Worm (Caenorhabditis elegans) whole organism, young adult: ENCODE measurements around the gene F15B9.6.

Source experiments
- C06A6.2 ChIP-seq: fragments of 200-800 bp; sonication (Bioruptor generic); conservative IDR thresholded peaks from 2 replicates; pipeline ENCODE4 v1.3.6; 2022; ENCODE audit warnings: missing genetic modification characterization, missing compliant biosample characterization
- F10E7.11 ChIP-seq: sonication (generic microtip); optimal IDR thresholded peaks from 2 replicates; lab custom pipeline; 2017; ENCODE audit warnings: mild to moderate bottlenecking, missing genetic modification characterization, moderate library complexity, missing compliant biosample characterization
- F22D6.2 ChIP-seq: sonication (generic microtip); optimal IDR thresholded peaks from 2 replicates; lab custom pipeline; 2016; ENCODE audit warnings: mild to moderate bottlenecking, missing genetic modification characterization, missing compliant biosample characterization
- F33H1.4 ChIP-seq: fragments of 200-800 bp; sonication (Bioruptor generic); IDR thresholded peaks from 2 replicates; pipeline ENCODE4 v1.3.6; 2022; ENCODE audit warnings: missing genetic modification reagents, missing genetic modification characterization, missing compliant biosample characterization
- F49E8.2 ChIP-seq: sonication (generic microtip); optimal IDR thresholded peaks from 3 replicates; lab custom pipeline; 2017; ENCODE audit warnings: missing genetic modification characterization, mild to moderate bottlenecking, missing compliant biosample characterization, antibody characterized with exemption, moderate library complexity; ENCODE audit not compliant: insufficient read depth
- F52B5.7 ChIP-seq: sonication (generic microtip); optimal IDR thresholded peaks from 2 replicates; lab custom pipeline; 2016; ENCODE audit warnings: mild to moderate bottlenecking, missing genetic modification characterization, missing compliant biosample characterization
- F55B11.4 ChIP-seq: sonication (generic microtip); optimal IDR thresholded peaks from 2 replicates; lab custom pipeline; 2016; ENCODE audit warnings: missing compliant biosample characterization, missing genetic modification characterization, borderline replicate concordance; ENCODE audit not compliant: insufficient read depth
- F57A8.1 ChIP-seq: fragments of 200-800 bp; sonication (Bioruptor generic); optimal IDR thresholded peaks from 2 replicates; lab custom pipeline; 2018; ENCODE audit warnings: mild to moderate bottlenecking, missing genetic modification characterization, moderate library complexity, missing compliant biosample characterization
- K11D2.4 ChIP-seq: fragments of 200-800 bp; sonication (Bioruptor generic); IDR thresholded peaks from 2 replicates; pipeline ENCODE4 v1.3.6; 2022; ENCODE audit warnings: missing genetic modification reagents, missing genetic modification characterization, missing compliant biosample characterization
- K12H6.12 ChIP-seq: fragments of 200-800 bp; sonication (Bioruptor generic); optimal IDR thresholded peaks from 2 replicates; lab custom pipeline; 2018; ENCODE audit warnings: mild to moderate bottlenecking, missing genetic modification characterization, missing compliant biosample characterization
- Y56A3A.18 ChIP-seq: fragments of 200-800 bp; sonication (Bioruptor generic); IDR thresholded peaks from 2 replicates; pipeline ENCODE4 v1.3.6; 2022; ENCODE audit warnings: missing genetic modification reagents, missing genetic modification characterization, missing compliant biosample characterization
- Y79H2A.3 ChIP-seq: fragments of 200-800 bp; sonication (Bioruptor generic); conservative IDR thresholded peaks from 2 replicates; pipeline ENCODE4 v1.3.6; 2022; ENCODE audit warnings: missing genetic modification reagents, missing genetic modification characterization, missing compliant biosample characterization
- Y95B8A.8 ChIP-seq: fragments of 200-800 bp; sonication (Bioruptor generic); IDR thresholded peaks from 2 replicates; pipeline ENCODE4 v1.3.6; 2022; ENCODE audit warnings: missing genetic modification reagents, missing genetic modification characterization, missing compliant biosample characterization
- ama-1 ChIP-seq, 3 experiments: fragments of 150-350 bp in 1 of 3; sonication (generic microtip) in 2 of 3; optimal IDR thresholded peaks; 2 replicates each; lab custom pipeline; 2014 to 2018; ENCODE audit warnings: missing biosample characterization in 2 of 3, missing genetic modification characterization in 2 of 3, missing genetic modification reagents in 2 of 3
- aptf-3 ChIP-seq: fragments of 200-800 bp; sonication (Bioruptor generic); IDR thresholded peaks from 2 replicates; pipeline ENCODE4 v1.3.6; 2022; ENCODE audit warnings: missing genetic modification characterization, missing compliant biosample characterization
- athp-1 ChIP-seq: sonication (generic microtip); optimal IDR thresholded peaks from 2 replicates; lab custom pipeline; 2017; ENCODE audit warnings: mild to moderate bottlenecking, missing genetic modification characterization, missing compliant biosample characterization
- attf-5 ChIP-seq: fragments of 200-800 bp; sonication (Bioruptor generic); optimal IDR thresholded peaks from 2 replicates; lab custom pipeline; 2018; ENCODE audit warnings: mild to moderate bottlenecking, missing genetic modification characterization, missing compliant biosample characterization
- ceh-27 ChIP-seq: fragments of 200-800 bp; sonication (Bioruptor generic); optimal IDR thresholded peaks from 2 replicates; lab custom pipeline; 2018; ENCODE audit warnings: mild to moderate bottlenecking, missing genetic modification characterization, moderate library complexity, missing compliant biosample characterization
- ceh-58 ChIP-seq: fragments of 200-800 bp; sonication (Bioruptor generic); IDR thresholded peaks from 2 replicates; pipeline ENCODE4 v1.3.6; 2022; ENCODE audit warnings: missing genetic modification characterization, missing compliant biosample characterization
- ceh-79 ChIP-seq: sonication (generic microtip); optimal IDR thresholded peaks from 2 replicates; lab custom pipeline; 2017; ENCODE audit warnings: mild to moderate bottlenecking, missing genetic modification characterization, missing compliant biosample characterization
- chd-7 ChIP-seq: sonication (generic microtip); optimal IDR thresholded peaks from 2 replicates; lab custom pipeline; 2016; ENCODE audit warnings: mild to moderate bottlenecking, missing genetic modification characterization, moderate library complexity, missing compliant biosample characterization
- dox-1 ChIP-seq: fragments of 200-800 bp; sonication (Bioruptor generic); IDR thresholded peaks from 2 replicates; pipeline ENCODE4 v1.3.6; 2022; ENCODE audit warnings: missing genetic modification reagents, missing genetic modification characterization, missing compliant biosample characterization
- dpff-1 ChIP-seq: sonication (generic microtip); optimal IDR thresholded peaks from 2 replicates; lab custom pipeline; 2017; ENCODE audit warnings: mild to moderate bottlenecking, missing genetic modification characterization, missing compliant biosample characterization
- egrh-3 ChIP-seq: fragments of 200-800 bp; sonication (Bioruptor generic); IDR thresholded peaks from 2 replicates; pipeline ENCODE4 v1.3.6; 2022; ENCODE audit warnings: missing genetic modification reagents, missing genetic modification characterization, missing compliant biosample characterization
- ekl-4 ChIP-seq: fragments of 200-800 bp; sonication (Bioruptor generic); IDR thresholded peaks from 2 replicates; pipeline ENCODE4 v1.3.6; 2022; ENCODE audit warnings: missing genetic modification reagents, missing genetic modification characterization, missing compliant biosample characterization
- hsf-1 ChIP-seq: fragments of 200-800 bp; sonication (Bioruptor generic); IDR thresholded peaks from 2 replicates; pipeline ENCODE4 v1.3.6; 2022; ENCODE audit warnings: missing genetic modification reagents, missing genetic modification characterization, missing compliant biosample characterization
- lin-26 ChIP-seq: fragments of 200-800 bp; sonication (Bioruptor generic); IDR thresholded peaks from 2 replicates; pipeline ENCODE4 v1.3.6; 2022; ENCODE audit warnings: missing genetic modification reagents, missing genetic modification characterization, missing compliant biosample characterization
- lir-1 ChIP-seq: fragments of 200-800 bp; sonication (Bioruptor generic); conservative IDR thresholded peaks from 2 replicates; pipeline ENCODE4 v1.3.6; 2022; ENCODE audit warnings: missing genetic modification reagents, missing genetic modification characterization, missing compliant biosample characterization
- madf-3 ChIP-seq: fragments of 200-800 bp; sonication (Bioruptor generic); IDR thresholded peaks from 2 replicates; pipeline ENCODE4 v1.3.6; 2022; ENCODE audit warnings: missing genetic modification reagents, missing genetic modification characterization, missing compliant biosample characterization
- mcd-1 ChIP-seq: fragments of 200-800 bp; sonication (Bioruptor generic); IDR thresholded peaks from 2 replicates; pipeline ENCODE4 v1.3.6; 2022; ENCODE audit warnings: missing genetic modification reagents, missing genetic modification characterization, missing compliant biosample characterization
- mel-28 ChIP-seq: sonication (generic microtip); optimal IDR thresholded peaks from 2 replicates; lab custom pipeline; 2016; ENCODE audit warnings: borderline replicate concordance, mild to moderate bottlenecking, missing genetic modification characterization, missing compliant biosample characterization
- mxl-1 ChIP-seq: sonication (generic microtip); optimal IDR thresholded peaks from 2 replicates; lab custom pipeline; 2016; ENCODE audit warnings: missing genetic modification characterization, missing compliant biosample characterization
- nfyb-1 ChIP-seq: fragments of 200-800 bp; sonication (Bioruptor generic); IDR thresholded peaks from 2 replicates; pipeline ENCODE4 v1.3.6; 2022; ENCODE audit warnings: missing genetic modification reagents, missing genetic modification characterization, missing compliant biosample characterization
- nhr-120 ChIP-seq: fragments of 200-800 bp; sonication (Bioruptor generic); IDR thresholded peaks from 2 replicates; pipeline ENCODE4 v1.3.6; 2022; ENCODE audit warnings: missing genetic modification characterization, missing compliant biosample characterization
- nhr-27 ChIP-seq: fragments of 200-800 bp; sonication (Bioruptor generic); optimal IDR thresholded peaks from 2 replicates; lab custom pipeline; 2018; ENCODE audit warnings: mild to moderate bottlenecking, missing genetic modification characterization, moderate library complexity, missing compliant biosample characterization
- nhr-80 ChIP-seq: sonication (generic microtip); optimal IDR thresholded peaks from 2 replicates; lab custom pipeline; 2016; ENCODE audit warnings: missing genetic modification characterization, missing compliant biosample characterization
- rcor-1 ChIP-seq: fragments of 200-800 bp; sonication (Bioruptor generic); IDR thresholded peaks from 2 replicates; pipeline ENCODE4 v1.3.6; 2022; ENCODE audit warnings: missing genetic modification reagents, missing genetic modification characterization, missing compliant biosample characterization
- repo-1 ChIP-seq: sonication (generic microtip); optimal IDR thresholded peaks from 2 replicates; lab custom pipeline; 2017; ENCODE audit warnings: mild to moderate bottlenecking, missing genetic modification characterization, missing compliant biosample characterization
- rpc-1 ChIP-seq, 2 experiments: fragments of 150-350 bp in 1 of 2; sonication (generic microtip) in 1 of 2; optimal IDR thresholded peaks; 2 replicates each; lab custom pipeline; 2014 to 2018; ENCODE audit warnings: missing biosample characterization in 1 of 2, missing genetic modification characterization in 1 of 2, missing genetic modification reagents in 1 of 2, missing genotype in 1 of 2
- sdz-38 ChIP-seq: sonication (generic microtip); optimal IDR thresholded peaks from 2 replicates; lab custom pipeline; 2016; ENCODE audit warnings: missing genotype, missing genetic modification characterization, missing compliant biosample characterization
- sea-2 ChIP-seq: fragments of 200-800 bp; sonication (Bioruptor generic); IDR thresholded peaks from 2 replicates; pipeline ENCODE4 v1.3.6; 2022; ENCODE audit warnings: missing genetic modification characterization, missing compliant biosample characterization
- snpc-1.3 ChIP-seq: sonication (generic microtip); optimal IDR thresholded peaks from 2 replicates; lab custom pipeline; 2017; ENCODE audit warnings: missing genetic modification characterization, mild to moderate bottlenecking, missing compliant biosample characterization, antibody characterized with exemption, moderate library complexity, missing genotype, missing genetic modification reagents; ENCODE audit not compliant: insufficient read depth
- snpc-3.4 ChIP-seq: sonication (generic microtip); optimal IDR thresholded peaks from 2 replicates; lab custom pipeline; 2017; ENCODE audit warnings: missing genetic modification characterization, mild to moderate bottlenecking, missing compliant biosample characterization, antibody characterized with exemption, moderate library complexity, missing genotype, missing genetic modification reagents
- somi-1 ChIP-seq: fragments of 200-800 bp; sonication (Bioruptor generic); optimal IDR thresholded peaks from 2 replicates; lab custom pipeline; 2018; ENCODE audit warnings: mild to moderate bottlenecking, missing genetic modification characterization, missing compliant biosample characterization
- sptf-2 ChIP-seq: fragments of 200-800 bp; sonication (Bioruptor generic); optimal IDR thresholded peaks from 2 replicates; lab custom pipeline; 2018; ENCODE audit warnings: mild to moderate bottlenecking, missing genetic modification characterization, missing compliant biosample characterization
- tbp1 ChIP-seq: fragments of 200-800 bp; sonication (Bioruptor generic); optimal IDR thresholded peaks from 2 replicates; lab custom pipeline; 2018; ENCODE audit warnings: mild to moderate bottlenecking, missing genetic modification characterization, missing compliant biosample characterization
- tlf-1 ChIP-seq: fragments of 200-800 bp; sonication (Bioruptor generic); optimal IDR thresholded peaks from 2 replicates; lab custom pipeline; 2018; ENCODE audit warnings: mild to moderate bottlenecking, missing genetic modification characterization, missing compliant biosample characterization
- zfh-2 ChIP-seq: fragments of 200-800 bp; sonication (Bioruptor generic); conservative IDR thresholded peaks from 2 replicates; pipeline ENCODE4 v1.3.6; 2022; ENCODE audit warnings: missing genetic modification reagents, missing genetic modification characterization, missing compliant biosample characterization
- ztf-6 ChIP-seq: fragments of 200-800 bp; sonication (Bioruptor generic); IDR thresholded peaks from 2 replicates; pipeline ENCODE4 v1.3.6; 2022; ENCODE audit warnings: missing genetic modification reagents, missing genetic modification characterization, missing compliant biosample characterization

F15B9.6 gene

DNA sequence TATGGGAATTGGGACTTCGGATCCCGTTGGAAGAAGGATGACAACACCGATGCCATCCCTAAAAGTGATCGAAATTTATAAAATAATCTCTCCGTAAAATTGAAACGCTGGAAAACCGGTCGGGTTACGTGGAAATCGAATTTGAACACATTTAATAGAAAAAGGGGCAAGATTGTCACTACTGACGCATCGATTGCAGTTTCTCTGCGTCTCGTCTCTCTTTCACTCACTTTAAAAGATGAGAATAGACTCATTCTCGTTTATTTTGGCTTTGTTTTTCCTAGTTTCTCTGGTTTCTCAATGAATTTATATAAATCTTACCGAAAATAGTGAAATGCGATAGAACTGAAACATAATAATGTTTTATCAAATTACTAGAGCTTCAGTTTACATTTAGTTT is 27.7 kb downstream of the F15B9.6 start, which contains the start of gene scyl-1:
TSS of gene scyl-1 (minus strand) at position 56 of the 400 bp plus-strand sequence.
- no peak for TF ChIP-seq tlf-1 (GFP tag; lab: Kevin White, UChicago)
- no peak for TF ChIP-seq F55B11.4 (tag; lab: Kevin White, UChicago)
- TF ChIP-seq hsf-1 = no peak
- TF ChIP-seq lin-26 = no peak
- no peak for TF ChIP-seq athp-1 (tag; lab: Kevin White, UChicago)
- no peak for TF ChIP-seq ama-1 (optimal IDR thresholded peaks at IDR 0.05; lab: Kevin White, UChicago)
- TF ChIP-seq ama-1 (GFP tag; optimal IDR thresholded peaks at IDR 0.05; lab: Kevin White, UChicago) = no peak
- TF ChIP-seq tbp1 (GFP tag; lab: Kevin White, UChicago) = peak; percentile 48
- TF ChIP-seq K11D2.4 (GFP tag; lab: Robert Waterston, UW) = no peak
- TF ChIP-seq chd-7 = no peak
- no peak for TF ChIP-seq F57A8.1 (GFP tag; lab: Kevin White, UChicago)
- no peak for TF ChIP-seq ceh-79
- TF ChIP-seq aptf-3 (GFP tag; lab: Robert Waterston, UW) = no peak
- peak; percentile 29 for TF ChIP-seq nhr-80
- TF ChIP-seq dpff-1 = no peak
- no peak for TF ChIP-seq nhr-120 (GFP tag; lab: Robert Waterston, UW)
- TF ChIP-seq ztf-6 (GFP tag; lab: Robert Waterston, UW) = no peak
- no peak for TF ChIP-seq rpc-1 (optimal IDR thresholded peaks at IDR 0.05; lab: Kevin White, UChicago)
- no peak for TF ChIP-seq rpc-1 (tag; optimal IDR thresholded peaks at IDR 0.05; lab: Kevin White, UChicago)
- TF ChIP-seq F33H1.4 = no peak
- TF ChIP-seq sea-2 (GFP tag; lab: Robert Waterston, UW) = no peak
- TF ChIP-seq somi-1 (GFP tag; lab: Kevin White, UChicago) = no peak
- peak; percentile 6 for TF ChIP-seq attf-5 (GFP tag; lab: Kevin White, UChicago)
- no peak for TF ChIP-seq mel-28 (tag; lab: Kevin White, UChicago)
- TF ChIP-seq mcd-1 (GFP tag; lab: Robert Waterston, UW) = peak; percentile 65
- no peak for TF ChIP-seq F22D6.2 (tag; lab: Kevin White, UChicago)
- no peak for TF ChIP-seq F52B5.7
- TF ChIP-seq F49E8.2 = no peak
- TF ChIP-seq repo-1 (tag; lab: Kevin White, UChicago) = no peak
- TF ChIP-seq madf-3 (GFP tag; lab: Robert Waterston, UW) = no peak
- TF ChIP-seq mxl-1 = no peak
- TF ChIP-seq rcor-1 (GFP tag; lab: Robert Waterston, UW) = 0 out of 2 replicates have a peak, but pooled peaks have one; percentile 40
- TF ChIP-seq Y56A3A.18 (GFP tag; lab: Robert Waterston, UW) = no peak
- TF ChIP-seq ceh-27 (GFP tag; lab: Kevin White, UChicago) = peak; percentile 27
- TF ChIP-seq egrh-3 (GFP tag; lab: Robert Waterston, UW) = no peak
- no peak for TF ChIP-seq F10E7.11 (tag; lab: Kevin White, UChicago)
- TF ChIP-seq snpc-3.4 (tag; lab: Kevin White, UChicago) = no peak
- TF ChIP-seq ceh-58 (GFP tag; lab: Robert Waterston, UW) = no peak
- no peak for TF ChIP-seq K12H6.12 (tag; lab: Kevin White, UChicago)
- TF ChIP-seq sptf-2 (GFP tag; lab: Kevin White, UChicago) = no peak
- TF ChIP-seq lir-1 = no peak
- peak; percentile 63; the same call in 1 of the 2 replicates for TF ChIP-seq nfyb-1 (GFP tag; lab: Robert Waterston, UW)
- TF ChIP-seq dox-1 (GFP tag; lab: Robert Waterston, UW) = no peak
- TF ChIP-seq C06A6.2 (GFP tag; lab: Robert Waterston, UW) = no peak
- no peak for TF ChIP-seq zfh-2 (GFP tag; lab: Robert Waterston, UW)
- no peak for TF ChIP-seq snpc-1.3 (tag; lab: Kevin White, UChicago)
- no peak for TF ChIP-seq Y79H2A.3
- no peak for TF ChIP-seq nhr-27 (tag; lab: Kevin White, UChicago)
- TF ChIP-seq sdz-38 (tag; lab: Kevin White, UChicago) = no peak
- TF ChIP-seq Y95B8A.8 (GFP tag; lab: Robert Waterston, UW) = no peak
- 0 out of 2 replicates have a peak, but pooled peaks have one; percentile 48 for TF ChIP-seq ekl-4 (GFP tag; lab: Robert Waterston, UW)
